Fruit fly (Drosophila melanogaster) whole organism, embryonic: ENCODE results near the gene CG45494.
"Not testable (repeated sequence)": the region's sequence is repeated elsewhere in the genome, so short reads cannot be mapped to it uniquely, and the experiment has no call there.

Experiments
- CG9932 ChIP-seq: fragments of 200-800 bp; sonication (Bioruptor generic); IDR thresholded peaks from 2 replicates; pipeline ENCODE4 v1.3.6; 2022; ENCODE audit warnings: missing biosample characterization, missing genetic modification characterization
- HLH3B ChIP-seq: fragments of 200-800 bp; sonication (Bioruptor generic); IDR thresholded peaks from 2 replicates; pipeline ENCODE4 v1.3.6; 2022; ENCODE audit warnings: missing biosample characterization, missing genetic modification characterization
- Nf-YC ChIP-seq: fragments of 200-800 bp; optimal IDR thresholded peaks from 3 replicates; lab custom pipeline; 2019; ENCODE audit warnings: missing biosample characterization, mild to moderate bottlenecking, missing genetic modification characterization, moderate library complexity

DNA sequence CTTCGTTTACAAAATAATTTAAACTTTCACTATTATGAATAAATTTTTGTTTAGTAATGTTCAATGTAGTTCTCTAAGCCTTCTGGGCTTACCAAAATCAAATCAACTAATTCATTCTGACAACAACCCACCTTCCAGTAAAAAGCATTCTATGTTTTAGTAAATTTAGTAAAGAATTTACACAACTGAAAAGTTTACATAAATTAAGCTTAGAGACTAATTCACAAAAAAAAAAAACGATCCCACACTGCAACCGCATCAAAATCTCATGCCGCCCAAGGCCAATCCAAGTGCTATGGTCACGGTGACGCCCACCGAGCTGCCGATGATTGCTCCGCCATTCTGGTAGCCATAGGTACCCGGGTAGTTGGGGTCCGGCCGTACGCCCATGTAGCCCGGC lies 4.8 kb upstream of the CG45494 start, which contains the start of gene CG43784:
- TF ChIP-seq CG9932; Nf-YC (tag; lab: Kevin White, UChicago); HLH3B (GFP tag; lab: Robert Waterston, UW): not testable (repeated sequence)
